Worm (Caenorhabditis elegans): ENCODE measurements around the gene dod-20.

dod-20 gene

DNA sequence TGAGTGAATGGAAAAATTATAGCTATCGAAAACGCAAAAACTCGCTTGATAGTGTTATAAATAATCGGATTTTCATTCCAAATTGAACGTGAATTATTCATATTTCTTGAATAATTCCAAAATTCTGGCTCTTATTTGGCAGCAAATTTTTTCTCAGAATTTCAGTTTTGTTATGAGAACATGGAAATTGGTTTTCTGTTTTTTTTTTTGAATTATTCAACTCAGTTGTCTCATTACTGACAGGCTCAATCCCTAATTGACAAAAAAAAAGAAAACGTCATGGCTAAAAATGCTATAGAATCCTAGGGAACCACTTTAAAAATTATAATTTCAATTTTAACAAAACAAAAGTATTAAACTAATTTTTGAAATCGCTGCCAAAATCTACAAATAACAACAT, 26.9 kb downstream of the dod-20 start, which contains the start of gene srh-35:
TSS of gene srh-35 (minus strand) at position 101 of the 400 bp plus-strand sequence.
- TF ChIP-seq blmp-1 (tag; optimal IDR thresholded peaks at IDR 0.05; ENCODE audit: insufficient read depth) = no peak
- TF ChIP-seq snpc-4 (tag; optimal IDR thresholded peaks at IDR 0.05) = no peak
- no peak for TF ChIP-seq ceh-16 (tag; optimal IDR thresholded peaks at IDR 0.05)
- no peak for TF ChIP-seq ztf-1 (GFP tag; conservative IDR thresholded peaks at IDR 0.05)
- TF ChIP-seq C34F6.9 (tag; optimal IDR thresholded peaks at IDR 0.05) = no peak
- TF ChIP-seq ama-1 (optimal IDR thresholded peaks at IDR 0.05) = no peak
- TF ChIP-seq ztf-11 (tag; optimal IDR thresholded peaks at IDR 0.05) = no peak
- TF ChIP-seq nhr-11 (tag; optimal IDR thresholded peaks at IDR 0.05) = no peak
- no peak for TF ChIP-seq nhr-129 (tag; optimal IDR thresholded peaks at IDR 0.05)
- TF ChIP-seq nhr-10 (tag; optimal IDR thresholded peaks at IDR 0.05) = no peak
- TF ChIP-seq unc-55 (GFP tag; optimal IDR thresholded peaks at IDR 0.05) = no peak
- TF ChIP-seq sma-3 (GFP tag; optimal IDR thresholded peaks at IDR 0.05) = no peak
- TF ChIP-seq Y55F3AM.14 (GFP tag; optimal IDR thresholded peaks at IDR 0.05) = no peak

ce11 chrV:449685-450084, 27.5 kb downstream of the dod-20 start, which contains the start of gene M02H5.8:
Gene M02H5.8, plus strand, starts transcription at chrV:449981.
- TF ChIP-seq fos-1 (tag; optimal IDR thresholded peaks at IDR 0.05) (peak; percentile 95), nhr-6 (tag; optimal IDR thresholded peaks at IDR 0.05) (no peak), snpc-4 (tag; optimal IDR thresholded peaks at IDR 0.05) (no peak), egl-27 (tag; optimal IDR thresholded peaks at IDR 0.05) (no peak), alr-1 (tag; optimal IDR thresholded peaks at IDR 0.05) (no peak)

ce11 chrV:450757-451501, 28.7 kb downstream of the dod-20 start, which contains the start of gene nhr-123:
Gene nhr-123, plus strand, starts transcription at chrV:451451.
- TF ChIP-seq fos-1 (tag; optimal IDR thresholded peaks at IDR 0.05) = peak; percentile 41
- TF ChIP-seq skn-1 (tag; optimal IDR thresholded peaks at IDR 0.05) = no peak

DNA sequence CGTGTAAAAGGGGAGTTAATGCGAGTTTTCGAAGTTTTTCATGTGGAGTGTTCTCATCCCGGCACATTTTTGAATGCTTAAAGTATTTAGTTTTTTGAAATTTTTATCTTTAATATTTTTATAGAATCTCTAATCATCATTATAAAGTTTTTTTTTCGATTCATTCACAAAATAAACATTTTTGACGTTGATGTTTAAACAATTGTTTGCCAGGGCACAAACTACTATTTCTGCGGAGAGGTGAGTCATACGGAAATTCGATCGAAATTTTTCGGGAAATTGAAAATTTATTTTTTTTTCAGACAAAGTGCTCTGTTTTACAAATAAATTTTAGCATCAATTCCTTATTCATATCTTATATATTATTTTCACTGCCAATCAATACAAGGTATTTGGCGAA, 31.3 kb downstream of the dod-20 start, which contains the start of gene nhr-98:
TSS of gene nhr-98 (plus strand) at position 301 of the 400 bp plus-strand sequence.
- TF ChIP-seq crh-2 (tag; optimal IDR thresholded peaks at IDR 0.05) = no peak
- TF ChIP-seq gmeb-1 (tag; optimal IDR thresholded peaks at IDR 0.05) = no peak
- TF ChIP-seq nhr-77 (tag; optimal IDR thresholded peaks at IDR 0.05) = no peak
- no peak for TF ChIP-seq lsy-2 (tag; optimal IDR thresholded peaks at IDR 0.05)
- no peak for TF ChIP-seq blmp-1 (tag; optimal IDR thresholded peaks at IDR 0.05; ENCODE audit: insufficient read depth)
- no peak for TF ChIP-seq nhr-129 (tag; optimal IDR thresholded peaks at IDR 0.05)
- no peak for TF ChIP-seq elt-1 (tag; optimal IDR thresholded peaks at IDR 0.05)
- no peak for TF ChIP-seq mab-5 (tag; optimal IDR thresholded peaks at IDR 0.05)
- no peak for TF ChIP-seq sma-3 (GFP tag; optimal IDR thresholded peaks at IDR 0.05)
- TF ChIP-seq F13H6.1 (tag; optimal IDR thresholded peaks at IDR 0.05) = no peak
- TF ChIP-seq dmd-4 (tag; optimal IDR thresholded peaks at IDR 0.05) = no peak
- no peak for TF ChIP-seq mdl-1 (tag; optimal IDR thresholded peaks at IDR 0.05)
- TF ChIP-seq ceh-16 (tag; optimal IDR thresholded peaks at IDR 0.05) = no peak
- TF ChIP-seq lin-11 (tag; optimal IDR thresholded peaks at IDR 0.05) = no peak

DNA sequence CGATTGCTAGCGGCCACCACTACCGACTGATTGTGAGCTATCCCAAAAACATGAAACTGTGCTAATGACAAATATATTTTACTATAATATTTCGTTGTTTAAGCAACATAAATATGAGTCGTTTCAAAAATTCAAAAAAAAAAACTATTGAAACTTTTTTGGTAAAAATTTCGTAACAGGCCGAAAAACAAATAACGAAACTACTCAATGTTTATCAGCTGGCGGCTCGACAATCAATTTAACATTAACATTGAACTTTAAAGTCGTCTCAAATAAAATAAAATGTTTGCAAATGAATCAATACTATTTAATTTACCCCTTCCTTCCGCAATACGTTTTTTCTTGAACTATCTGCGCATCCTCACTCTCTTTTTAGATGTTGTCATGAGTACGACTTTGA, 35.6 kb downstream of the dod-20 start:
- no peak for TF ChIP-seq crh-2 (tag; optimal IDR thresholded peaks at IDR 0.05)
- no peak for TF ChIP-seq ztf-11 (tag; optimal IDR thresholded peaks at IDR 0.05)
- TF ChIP-seq snpc-4 (tag; optimal IDR thresholded peaks at IDR 0.05) = no peak
- TF ChIP-seq skn-1 (tag; optimal IDR thresholded peaks at IDR 0.05) = no peak
- no peak for TF ChIP-seq dmd-4 (tag; optimal IDR thresholded peaks at IDR 0.05)
- TF ChIP-seq unc-55 (GFP tag; optimal IDR thresholded peaks at IDR 0.05) = no peak
- no peak for TF ChIP-seq C34F6.9 (tag; optimal IDR thresholded peaks at IDR 0.05)
- no peak for TF ChIP-seq aly-2 (tag; optimal IDR thresholded peaks at IDR 0.05)
- TF ChIP-seq nhr-11 (tag; optimal IDR thresholded peaks at IDR 0.05) = no peak
- TF ChIP-seq alr-1 (tag; optimal IDR thresholded peaks at IDR 0.05) = no peak
- no peak for TF ChIP-seq nhr-129 (tag; optimal IDR thresholded peaks at IDR 0.05)
- TF ChIP-seq sem-4 (tag; optimal IDR thresholded peaks at IDR 0.05) = no peak
- no peak for TF ChIP-seq ZK546.5 (tag; optimal IDR thresholded peaks at IDR 0.05)
- TF ChIP-seq ama-1 (optimal IDR thresholded peaks at IDR 0.05) = no peak
- no peak for TF ChIP-seq F13H6.1 (tag; optimal IDR thresholded peaks at IDR 0.05)
- no peak for TF ChIP-seq nhr-21 (tag; optimal IDR thresholded peaks at IDR 0.05)
- TF ChIP-seq nhr-10 (tag; optimal IDR thresholded peaks at IDR 0.05) = no peak
- TF ChIP-seq blmp-1 (tag; optimal IDR thresholded peaks at IDR 0.05; ENCODE audit: insufficient read depth) = no peak
- TF ChIP-seq unc-62 (GFP tag; optimal IDR thresholded peaks at IDR 0.05) = no peak

Data from whole organism, L2 larva.